Worm (Caenorhabditis elegans) whole organism, young adult: ENCODE data around the gene cyp-14A1.

Source experiments
- bed-2 ChIP-seq: fragments of 200-800 bp; sonication (Bioruptor generic); IDR thresholded peaks from 2 replicates; pipeline ENCODE4 v1.3.6; 2022; ENCODE audit warnings: missing genetic modification reagents, missing genetic modification characterization, missing compliant biosample characterization
- ceh-58 ChIP-seq: fragments of 200-800 bp; sonication (Bioruptor generic); IDR thresholded peaks from 2 replicates; pipeline ENCODE4 v1.3.6; 2022; ENCODE audit warnings: missing genetic modification characterization, missing compliant biosample characterization
- ceh-79 ChIP-seq: sonication (generic microtip); optimal IDR thresholded peaks from 2 replicates; lab custom pipeline; 2017; ENCODE audit warnings: mild to moderate bottlenecking, missing genetic modification characterization, missing compliant biosample characterization
- efl-1 ChIP-seq: fragments of 150-350 bp; optimal IDR thresholded peaks from 2 replicates; lab custom pipeline; 2014; ENCODE audit warnings: missing biosample characterization, missing genetic modification reagents, missing genetic modification characterization
- egrh-3 ChIP-seq: fragments of 200-800 bp; sonication (Bioruptor generic); IDR thresholded peaks from 2 replicates; pipeline ENCODE4 v1.3.6; 2022; ENCODE audit warnings: missing genetic modification reagents, missing genetic modification characterization, missing compliant biosample characterization
- lag-1 ChIP-seq: fragments of 200-800 bp; sonication (Bioruptor generic); IDR thresholded peaks from 2 replicates; pipeline ENCODE4 v1.3.6; 2022; ENCODE audit warnings: missing genetic modification reagents, missing genetic modification characterization, missing compliant biosample characterization
- somi-1 ChIP-seq: fragments of 200-800 bp; sonication (Bioruptor generic); optimal IDR thresholded peaks from 2 replicates; lab custom pipeline; 2018; ENCODE audit warnings: mild to moderate bottlenecking, missing genetic modification characterization, missing compliant biosample characterization
- ztf-22 ChIP-seq: fragments of 200-800 bp; sonication (Bioruptor generic); optimal IDR thresholded peaks from 2 replicates; lab custom pipeline; 2018; ENCODE audit warnings: mild to moderate bottlenecking, missing genetic modification characterization, moderate library complexity, missing compliant biosample characterization

- TF ChIP-seq bed-2 (GFP tag; lab: Robert Waterston, UW) (no peak), egrh-3 (GFP tag; lab: Robert Waterston, UW) (no peak), ceh-58 (GFP tag; lab: Robert Waterston, UW) (no peak), lag-1 (GFP tag; lab: Robert Waterston, UW) (no peak), somi-1 (no peak), efl-1 (GFP tag; lab: Kevin White, UChicago) (no peak), ceh-79 (tag; lab: Kevin White, UChicago) (no peak), ztf-22 (GFP tag; lab: Kevin White, UChicago) (no peak)
Measured at ce11 chrX:13250163-13250562, 17.0 kb downstream of the cyp-14A1 start.
